Fruit fly (Drosophila melanogaster) whole organism, adult: ENCODE measurements around the gene CG13012.

ENCODE experiments used
- CG11617 ChIP-seq: fragments of 200-800 bp; sonication (Bioruptor generic); optimal IDR thresholded peaks from 2 replicates; lab custom pipeline; 2017; ENCODE audit warnings: mild to moderate bottlenecking, missing biosample characterization, missing genetic modification reagents, missing genetic modification characterization
- CG14711 ChIP-seq: fragments of 200-800 bp; sonication (Bioruptor generic); optimal IDR thresholded peaks from 2 replicates; lab custom pipeline; 2018; ENCODE audit warnings: missing biosample characterization, mild to moderate bottlenecking, missing genetic modification characterization, moderate library complexity
- CG33017 ChIP-seq: fragments of 200-800 bp; sonication (Bioruptor generic); optimal IDR thresholded peaks from 2 replicates; lab custom pipeline; 2018; ENCODE audit warnings: missing biosample characterization, mild to moderate bottlenecking, missing genetic modification characterization, moderate library complexity
- CG5204 ChIP-seq: fragments of 200-800 bp; sonication (Bioruptor generic); optimal IDR thresholded peaks from 2 replicates; lab custom pipeline; 2016; ENCODE audit warnings: missing biosample characterization, missing genetic modification characterization
- Clk ChIP-seq: fragments of 200-800 bp; sonication (Bioruptor generic); optimal IDR thresholded peaks from 2 replicates; lab custom pipeline; 2017; ENCODE audit warnings: missing biosample characterization, missing genetic modification characterization
- Hr96 ChIP-seq: fragments of 200-800 bp; sonication (Bioruptor generic); optimal IDR thresholded peaks from 2 replicates; lab custom pipeline; 2016; ENCODE audit warnings: missing biosample characterization, missing genetic modification characterization
- cnc ChIP-seq, 2 experiments: fragments of >200 bp; optimal IDR thresholded peaks; 2 replicates each; lab custom pipeline; 2017
- kay ChIP-seq: fragments of 200-800 bp; sonication (Bioruptor generic); peaks from one replicate; lab custom pipeline; 2016; ENCODE audit warnings: missing biosample characterization, missing genetic modification characterization, borderline replicate concordance
- ovo ChIP-seq: fragments of 200-800 bp; sonication (Bioruptor generic); optimal IDR thresholded peaks from 2 replicates; lab custom pipeline; 2016; ENCODE audit warnings: missing biosample characterization, missing genetic modification characterization

DNA sequence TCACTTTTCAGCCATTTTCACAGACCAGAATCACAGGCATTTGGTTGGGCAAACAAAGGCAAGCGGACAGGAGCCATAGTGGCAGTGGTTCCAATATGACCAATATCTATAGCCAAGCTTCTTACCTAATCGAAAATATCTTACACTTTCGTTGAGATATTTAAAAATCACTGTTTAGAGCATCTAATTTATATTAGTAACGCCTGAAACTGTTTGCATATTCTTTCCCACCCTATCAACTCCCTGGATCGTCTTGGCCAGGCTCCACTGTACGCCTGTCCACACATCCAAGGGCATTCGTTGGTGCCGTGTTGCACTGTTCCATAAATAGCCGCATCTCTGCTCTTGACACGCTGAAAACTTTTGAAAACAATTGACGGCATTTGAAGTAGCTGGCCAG is 13.9 kb upstream of the CG13012 start:
- TF ChIP-seq cnc (optimal IDR thresholded peaks at IDR 0.05; lab: Kevin White, UChicago) (no peak), Hr96 (GFP tag; lab: Kevin White, UChicago) (no peak), CG33017 (tag; lab: Kevin White, UChicago) (no peak), CG5204 (no peak), kay (no peak), CG11617 (GFP tag; lab: Kevin White, UChicago) (no peak), CG14711 (no peak), Clk (GFP tag; lab: Kevin White, UChicago) (no peak), ovo (GFP tag; lab: Kevin White, UChicago) (no peak)
